Fruit fly (Drosophila melanogaster) Kc167 (cell line): Measurements from ENCODE around the gene Tti1.

Source experiments
- Myc ChIP-seq: fragments of >200 bp; optimal IDR thresholded peaks from 2 replicates; lab custom pipeline; 2017; ENCODE audit warnings: missing external identifiers
- Sin3A ChIP-seq: fragments of >200 bp; optimal IDR thresholded peaks from 2 replicates; lab custom pipeline; 2018; ENCODE audit warnings: missing external identifiers
- h ChIP-seq: fragments of >200 bp; optimal IDR thresholded peaks from 3 replicates; lab custom pipeline; 2018; ENCODE audit warnings: missing external identifiers
- insv ChIP-seq: fragments of >200 bp; optimal IDR thresholded peaks from 3 replicates; lab custom pipeline; 2018; ENCODE audit warnings: missing external identifiers
- psq ChIP-seq: fragments of >200 bp; optimal IDR thresholded peaks from 2 replicates; lab custom pipeline; 2017; ENCODE audit warnings: missing external identifiers
- ttk ChIP-seq: sonication (Bioruptor generic); optimal IDR thresholded peaks from 2 replicates; lab custom pipeline; 2017; ENCODE audit warnings: missing external identifiers

Gene Tti1

DNA sequence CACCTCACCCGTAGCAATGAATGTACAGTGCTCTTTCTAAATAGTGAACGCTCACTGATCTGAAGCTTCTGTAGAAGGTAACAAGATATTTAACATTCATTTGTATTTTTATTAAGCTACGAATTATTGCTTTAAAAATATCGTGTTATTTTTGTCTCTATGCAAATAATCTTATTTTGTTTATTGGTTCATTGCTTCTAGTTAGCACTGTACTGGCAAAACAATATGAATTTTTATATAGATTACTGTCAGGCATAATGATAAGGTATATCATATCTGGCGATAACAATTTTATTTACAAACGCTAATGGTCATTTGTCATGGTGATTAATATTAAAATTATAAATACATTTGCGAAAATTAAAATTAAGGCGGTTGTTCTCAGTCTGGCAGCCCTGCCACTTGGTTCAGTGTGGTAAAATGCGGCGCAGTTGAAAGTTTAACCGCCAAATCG lies 17.1 kb upstream of the Tti1 start, which contains the start of gene CG9471:
Gene CG9471, minus strand, starts transcription at position 24 of the 454 bp plus-strand sequence.
- no peak for TF ChIP-seq h (lab: Kevin White, UChicago)
- TF ChIP-seq psq, result no peak
- TF ChIP-seq ttk (lab: Kevin White, UChicago), result no peak
- no peak for TF ChIP-seq Sin3A (lab: Kevin White, UChicago)
- no peak for TF ChIP-seq Myc (lab: Kevin White, UChicago)
- TF ChIP-seq insv (lab: Kevin White, UChicago), result no peak

DNA sequence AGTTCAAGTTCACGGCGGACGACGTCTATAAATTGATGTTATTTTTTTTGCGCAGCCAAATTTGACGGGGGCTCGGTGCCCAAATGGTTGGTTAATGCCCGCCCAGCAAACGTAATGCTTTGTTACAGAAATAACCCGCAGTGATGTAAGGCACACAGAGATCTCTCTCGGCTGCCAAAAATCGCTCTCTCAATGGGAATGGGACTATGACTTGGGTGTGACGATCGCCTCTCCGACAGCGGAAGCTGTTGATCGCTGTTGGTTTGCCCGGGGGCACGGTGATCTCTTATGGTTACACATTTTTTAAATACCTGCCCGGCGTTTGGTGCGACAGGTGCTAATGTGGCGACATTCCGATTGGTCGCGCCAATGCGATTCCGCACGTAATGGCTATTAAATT lies 15.6 kb upstream of the Tti1 start:
- TF ChIP-seq Sin3A (lab: Kevin White, UChicago), result no peak
- TF ChIP-seq insv (lab: Kevin White, UChicago), result no peak
- no peak for TF ChIP-seq Myc (lab: Kevin White, UChicago)
- TF ChIP-seq psq, result no peak
- no peak for TF ChIP-seq h (lab: Kevin White, UChicago)
- no peak for TF ChIP-seq ttk (lab: Kevin White, UChicago)

DNA sequence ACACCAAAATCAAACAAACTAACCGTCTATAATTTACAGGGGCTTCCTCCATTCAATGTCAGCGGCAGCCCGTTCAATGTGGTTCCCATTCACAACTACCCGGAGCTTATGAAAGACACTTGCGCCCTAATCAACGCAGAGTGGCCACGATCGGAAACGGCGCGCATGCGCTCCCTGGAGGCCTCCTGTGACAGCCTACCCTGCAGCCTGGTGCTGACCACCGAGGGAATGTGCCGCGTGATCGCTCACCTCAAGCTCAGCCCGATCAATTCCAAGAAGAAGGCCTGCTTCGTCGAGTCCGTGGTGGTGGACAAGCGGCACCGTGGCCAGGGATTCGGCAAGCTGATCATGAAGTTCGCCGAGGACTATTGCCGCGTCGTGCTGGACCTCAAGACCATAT lies 14.4 kb upstream of the Tti1 start, which contains the start of gene MED6:
Gene MED6, minus strand, starts transcription at position 101 of the 400 bp plus-strand sequence.
- TF ChIP-seq ttk (lab: Kevin White, UChicago) (no peak), Myc (lab: Kevin White, UChicago) (no peak), h (lab: Kevin White, UChicago) (no peak), Sin3A (lab: Kevin White, UChicago) (no peak), insv (lab: Kevin White, UChicago) (no peak), psq (no peak)

DNA sequence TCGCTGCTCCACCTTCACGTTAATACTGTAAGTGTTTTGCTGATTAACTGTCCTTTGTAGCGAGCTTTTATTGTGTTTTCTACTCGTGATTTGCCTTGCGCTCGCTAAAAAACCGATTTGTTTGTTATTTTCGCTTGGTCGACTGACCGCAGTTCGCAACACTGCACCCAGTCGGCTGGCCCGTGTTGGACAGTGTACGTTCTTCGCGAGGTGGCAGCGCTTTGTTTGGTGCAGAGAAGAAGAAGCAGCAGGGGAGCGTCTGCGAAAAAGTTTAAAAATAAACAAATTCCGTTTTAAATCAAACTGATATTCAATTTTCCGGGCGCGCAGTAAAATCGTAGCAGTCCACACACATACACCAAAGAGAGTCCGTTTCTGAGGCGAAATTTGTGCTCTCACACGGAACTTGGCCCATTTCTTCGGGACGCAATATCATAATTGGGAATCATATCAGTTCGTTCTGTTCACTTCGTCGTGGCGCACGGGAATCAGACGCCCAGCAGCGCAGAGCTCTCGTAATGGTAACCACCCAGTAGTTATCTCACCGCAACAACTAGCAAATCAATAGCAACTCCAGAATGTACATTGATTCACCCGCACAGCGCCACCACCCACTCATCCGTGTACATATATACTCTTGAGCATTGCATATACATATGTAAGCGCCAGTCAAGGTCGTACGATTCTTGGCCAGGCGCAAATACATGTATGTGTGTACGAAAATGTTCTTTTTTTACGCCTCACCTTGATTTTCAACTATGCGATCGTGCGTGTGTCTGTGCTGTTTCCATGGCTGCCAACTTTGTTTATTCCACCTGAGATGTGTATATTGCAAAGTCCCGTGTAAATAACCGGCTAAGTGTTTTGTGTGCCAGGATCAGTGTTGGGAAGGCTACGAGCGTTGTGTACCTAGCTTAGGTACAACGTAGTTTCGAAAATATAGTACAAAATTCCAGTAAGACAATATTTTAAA lies 13.4 kb upstream of the Tti1 start, which contains the start of gene Naa80:
Gene Naa80, plus strand, starts transcription at position 215 of the 973 bp plus-strand sequence.
- TF ChIP-seq ttk (lab: Kevin White, UChicago) (no peak), insv (lab: Kevin White, UChicago) (no peak), Myc (lab: Kevin White, UChicago) (no peak), Sin3A (lab: Kevin White, UChicago) (no peak), h (lab: Kevin White, UChicago) (no peak), psq (no peak)

DNA sequence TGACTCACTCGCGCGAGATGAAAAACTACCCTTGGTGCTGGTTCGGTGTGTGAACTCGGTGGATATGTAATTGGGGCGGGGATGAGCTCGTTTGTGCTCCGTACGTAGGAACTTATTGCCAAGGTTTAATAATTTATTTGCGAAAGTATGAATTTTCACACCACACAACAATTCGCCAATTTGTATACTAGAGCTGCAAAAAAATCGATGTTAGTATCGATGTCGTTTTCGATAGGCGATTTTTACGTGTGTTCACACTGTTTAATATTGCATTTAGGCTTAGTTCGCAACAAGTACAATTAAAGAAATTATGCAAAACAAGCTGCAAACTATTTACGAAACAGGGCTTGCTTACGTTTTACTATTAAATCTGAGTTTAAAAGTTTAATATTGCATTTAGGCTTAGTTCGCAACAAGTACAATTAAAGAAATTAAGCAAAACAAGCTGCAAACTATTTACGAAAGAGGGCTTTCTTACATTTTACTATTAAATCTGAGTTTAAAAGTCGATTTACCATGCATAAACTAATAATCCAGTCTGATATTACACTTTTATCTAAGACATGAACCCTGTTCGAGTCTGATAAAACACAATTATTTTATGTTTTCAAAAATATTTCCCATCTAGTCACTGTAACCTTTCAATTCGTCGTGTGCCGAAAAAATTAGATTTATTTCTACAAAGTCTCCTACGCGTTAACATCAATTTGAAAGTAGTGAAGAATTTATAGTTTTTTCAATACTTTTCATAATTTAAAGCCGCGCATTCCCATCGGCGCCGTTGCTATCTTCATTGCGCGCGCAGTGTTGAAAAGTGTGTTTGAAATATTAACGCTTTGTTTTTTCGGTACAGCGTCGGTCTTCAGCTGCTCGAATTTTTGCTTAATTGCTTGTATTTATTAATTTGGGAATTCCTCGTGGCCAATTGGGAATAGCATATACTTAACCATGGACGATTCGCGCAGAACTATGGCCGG lies 8.8 kb upstream of the Tti1 start, which contains the start of the genes Snap24 and CG8478:
Gene Snap24, minus strand, starts transcription at position 196 of the 977 bp plus-strand sequence.
Gene CG8478, plus strand, starts transcription at position 696 of the 977 bp plus-strand sequence.
- no peak for TF ChIP-seq ttk (lab: Kevin White, UChicago)
- no peak for TF ChIP-seq h (lab: Kevin White, UChicago)
- TF ChIP-seq Myc (lab: Kevin White, UChicago), result no peak
- no peak for TF ChIP-seq psq
- no peak for TF ChIP-seq insv (lab: Kevin White, UChicago)
- TF ChIP-seq Sin3A (lab: Kevin White, UChicago), result no peak

DNA sequence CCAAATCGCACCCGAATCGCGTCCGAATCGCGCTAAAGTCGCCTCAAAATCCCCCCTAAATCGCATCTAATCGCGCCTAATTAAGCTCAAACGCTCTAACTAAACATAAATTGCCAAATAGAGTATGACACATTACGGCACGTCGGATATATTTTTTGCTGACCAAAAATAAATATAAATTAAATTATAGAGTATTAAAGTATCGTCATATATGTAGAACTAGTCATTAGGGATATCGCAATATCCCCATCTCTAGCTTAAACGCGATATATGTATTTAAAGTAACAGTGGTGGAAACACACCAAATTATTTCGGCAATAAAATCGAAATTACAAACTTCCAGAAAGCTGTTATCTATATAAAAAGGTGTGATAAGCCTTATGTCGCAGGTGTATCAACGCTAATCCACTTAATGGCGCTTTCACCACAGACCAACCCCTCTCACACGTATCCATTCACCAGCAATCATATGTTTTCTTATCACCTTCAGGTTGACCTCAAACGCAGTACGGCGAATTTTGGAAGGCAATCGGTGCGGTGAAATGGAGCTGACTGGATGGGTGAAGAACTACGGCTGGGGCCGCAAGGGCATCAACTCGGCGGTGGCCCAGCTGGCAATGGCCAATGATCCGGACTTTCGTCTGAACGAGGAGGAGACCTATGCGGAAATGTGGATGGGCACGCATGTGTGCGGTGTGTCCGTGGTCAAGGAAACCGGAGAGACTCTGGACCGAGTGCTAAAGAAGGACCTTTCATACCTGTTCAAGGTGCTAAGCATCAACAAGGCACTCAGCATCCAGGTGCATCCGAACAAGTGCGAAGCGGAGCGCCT lies 5.1 kb upstream of the Tti1 start, which contains the start of gene Mpi:
Gene Mpi, plus strand, starts transcription at position 263 of the 832 bp plus-strand sequence.
- TF ChIP-seq ttk (lab: Kevin White, UChicago) (no peak), Sin3A (lab: Kevin White, UChicago) (no peak), psq (no peak), h (lab: Kevin White, UChicago) (no peak), insv (lab: Kevin White, UChicago) (no peak), Myc (lab: Kevin White, UChicago) (no peak)

DNA sequence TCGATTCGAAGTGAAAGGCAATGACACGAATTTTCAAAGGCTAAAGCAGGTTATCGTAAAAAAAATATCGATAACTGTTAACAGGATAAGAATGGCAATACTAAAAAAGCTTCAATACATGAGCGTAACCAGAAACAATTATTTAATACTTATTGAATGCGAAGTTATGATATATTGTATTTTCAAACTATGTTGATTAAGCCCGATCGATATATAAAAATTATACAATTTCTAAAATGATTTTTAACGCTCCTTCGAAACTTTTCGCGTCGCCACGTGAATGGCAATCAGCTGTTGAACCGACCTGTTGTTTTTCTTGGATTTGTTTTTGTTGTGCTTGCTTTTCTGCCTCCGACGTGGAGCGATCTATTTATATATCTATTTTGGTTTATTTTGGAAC lies 1.7 kb upstream of the Tti1 start, which contains the start of the genes Alg12 and Rpt3R:
Gene Alg12, plus strand, starts transcription at position 305 of the 400 bp plus-strand sequence.
Gene Rpt3R, minus strand, starts transcription at position 324 of the 400 bp plus-strand sequence.
- no peak for TF ChIP-seq h (lab: Kevin White, UChicago)
- TF ChIP-seq Sin3A (lab: Kevin White, UChicago), result no peak
- TF ChIP-seq Myc (lab: Kevin White, UChicago), result no peak
- TF ChIP-seq psq, result no peak
- TF ChIP-seq insv (lab: Kevin White, UChicago), result no peak
- no peak for TF ChIP-seq ttk (lab: Kevin White, UChicago)

DNA sequence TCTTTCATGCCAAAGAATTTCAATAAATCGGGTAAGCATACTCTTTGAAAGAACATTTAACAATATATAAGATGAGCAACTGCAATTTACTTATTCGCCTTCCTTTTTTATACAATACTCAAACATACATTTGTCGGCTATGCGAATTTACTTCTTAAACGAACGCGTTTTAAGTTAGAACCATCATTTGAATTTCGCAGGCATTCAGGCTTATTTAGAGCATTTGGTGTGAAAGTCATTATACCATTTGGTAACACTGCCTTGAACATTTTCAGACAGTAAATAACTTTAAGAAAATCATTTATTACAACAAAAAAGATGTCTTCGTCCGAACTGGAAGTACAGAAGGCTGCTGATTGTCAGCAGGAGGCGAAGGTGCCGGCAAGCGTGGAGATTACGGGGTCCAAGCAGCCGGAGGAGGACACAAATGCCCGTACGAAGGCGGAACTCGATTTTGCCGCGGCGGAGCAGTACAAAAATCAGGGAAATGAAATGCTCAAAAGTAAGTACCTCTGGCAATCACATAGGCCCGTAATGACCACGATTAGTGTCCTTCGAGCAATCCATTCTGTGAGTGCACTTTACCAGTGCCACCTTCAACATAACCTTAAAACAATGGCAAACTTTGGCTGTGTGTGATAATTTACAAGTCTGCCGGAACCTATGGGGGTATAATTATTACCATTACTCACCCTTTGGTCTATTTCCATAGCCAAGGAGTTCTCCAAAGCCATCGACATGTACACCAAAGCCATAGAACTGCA lies 6.4 kb downstream of the Tti1 start:
- TF ChIP-seq psq (no peak), Sin3A (lab: Kevin White, UChicago) (no peak), h (lab: Kevin White, UChicago) (no peak), ttk (lab: Kevin White, UChicago) (no peak), Myc (lab: Kevin White, UChicago) (no peak), insv (lab: Kevin White, UChicago) (no peak)

DNA sequence ATGACTTTTGCATAAGTTTGCCTTT lies 6.8 kb downstream of the Tti1 start, which contains the start of gene PpD3:
Gene PpD3, plus strand, starts transcription at position 1 of the 25 bp plus-strand sequence.
- TF ChIP-seq ttk (lab: Kevin White, UChicago) (no peak), h (lab: Kevin White, UChicago) (no peak), Sin3A (lab: Kevin White, UChicago) (no peak), Myc (lab: Kevin White, UChicago) (no peak), psq (no peak), insv (lab: Kevin White, UChicago) (no peak)
